Worm (Caenorhabditis elegans) whole organism, mixed stage, embryonic: Measurements from ENCODE around the gene C53A3.4.

Experiments
- M03D4.4 ChIP-seq: sonication (generic microtip); optimal IDR thresholded peaks from 2 replicates; lab custom pipeline; 2017; ENCODE audit warnings: mild to moderate bottlenecking, missing genetic modification characterization, missing compliant biosample characterization
- bed-3 ChIP-seq: fragments of 200-800 bp; sonication (Bioruptor generic); optimal IDR thresholded peaks from 3 replicates; lab custom pipeline; 2018; ENCODE audit warnings: mild to moderate bottlenecking, missing genetic modification characterization, moderate library complexity, missing compliant biosample characterization
- blmp-1 ChIP-seq: fragments of 150-350 bp; optimal IDR thresholded peaks from 2 replicates; lab custom pipeline; 2014; ENCODE audit warnings: missing biosample characterization, missing genetic modification characterization
- ceh-39 ChIP-seq: fragments of 150-350 bp; optimal IDR thresholded peaks from 2 replicates; lab custom pipeline; 2014; ENCODE audit warnings: missing biosample characterization, missing genetic modification characterization
- ceh-43 ChIP-seq: fragments of 200-800 bp; sonication (Bioruptor generic); optimal IDR thresholded peaks from 2 replicates; lab custom pipeline; 2018; ENCODE audit warnings: mild to moderate bottlenecking, missing genetic modification characterization, moderate library complexity, missing compliant biosample characterization
- ceh-83 ChIP-seq: fragments of 200-800 bp; sonication (Bioruptor generic); optimal IDR thresholded peaks from 2 replicates; lab custom pipeline; 2018; ENCODE audit warnings: mild to moderate bottlenecking, missing genetic modification characterization, missing compliant biosample characterization
- ces-1 ChIP-seq: fragments of 150-350 bp; optimal IDR thresholded peaks from 2 replicates; lab custom pipeline; 2014; ENCODE audit warnings: missing biosample characterization, missing genetic modification reagents, missing genetic modification characterization
- cnd-1 ChIP-seq: fragments of 200-800 bp; sonication (Bioruptor generic); optimal IDR thresholded peaks from 2 replicates; lab custom pipeline; 2018; ENCODE audit warnings: mild to moderate bottlenecking, missing genetic modification characterization, missing compliant biosample characterization
- drap-1 ChIP-seq: fragments of 200-800 bp; sonication (Bioruptor generic); optimal IDR thresholded peaks from 3 replicates; lab custom pipeline; 2018; ENCODE audit warnings: mild to moderate bottlenecking, missing genetic modification characterization, missing compliant biosample characterization
- elt-1 ChIP-seq: sonication (generic microtip); optimal IDR thresholded peaks from 2 replicates; lab custom pipeline; 2017; ENCODE audit warnings: missing genetic modification characterization, mild to moderate bottlenecking, missing compliant biosample characterization, antibody characterized with exemption, moderate library complexity, borderline replicate concordance; ENCODE audit not compliant: insufficient read depth
- elt-3 ChIP-seq: fragments of 150-350 bp; optimal IDR thresholded peaks from 2 replicates; lab custom pipeline; 2014; ENCODE audit warnings: missing biosample characterization, missing genetic modification characterization
- flh-1 ChIP-seq: fragments of 200-800 bp; sonication (Bioruptor generic); optimal IDR thresholded peaks from 2 replicates; lab custom pipeline; 2018; ENCODE audit warnings: mild to moderate bottlenecking, missing genetic modification characterization, moderate library complexity, missing compliant biosample characterization
- ham-2 ChIP-seq: fragments of 200-800 bp; sonication (Bioruptor generic); optimal IDR thresholded peaks from 2 replicates; lab custom pipeline; 2018; ENCODE audit warnings: mild to moderate bottlenecking, missing genetic modification characterization, missing compliant biosample characterization
- hlh-1 ChIP-seq: fragments of 150-350 bp; optimal IDR thresholded peaks from 2 replicates; lab custom pipeline; 2014; ENCODE audit warnings: missing biosample characterization, missing genetic modification reagents, missing genetic modification characterization
- lin-13 ChIP-seq: fragments of 150-350 bp; optimal IDR thresholded peaks from 2 replicates; lab custom pipeline; 2014; ENCODE audit warnings: missing biosample characterization, missing genetic modification characterization
- lin-32 ChIP-seq: fragments of 200-800 bp; sonication (Bioruptor generic); optimal IDR thresholded peaks from 2 replicates; lab custom pipeline; 2018; ENCODE audit warnings: mild to moderate bottlenecking, missing genetic modification characterization, missing compliant biosample characterization
- lsy-2 ChIP-seq: fragments of 150-350 bp; optimal IDR thresholded peaks from 2 replicates; lab custom pipeline; 2014; ENCODE audit warnings: missing biosample characterization, missing genetic modification characterization
- mab-5 ChIP-seq: fragments of 150-350 bp; optimal IDR thresholded peaks from 2 replicates; lab custom pipeline; 2014; ENCODE audit warnings: missing biosample characterization, missing genetic modification characterization
- mep-1 ChIP-seq: fragments of 150-350 bp; optimal IDR thresholded peaks from 2 replicates; lab custom pipeline; 2017; ENCODE audit warnings: missing biosample characterization, missing genetic modification reagents, missing genetic modification characterization, inconsistent platforms
- nhr-12 ChIP-seq: fragments of 150-350 bp; optimal IDR thresholded peaks from 2 replicates; lab custom pipeline; 2014; ENCODE audit warnings: missing biosample characterization, missing genetic modification characterization
- nhr-2 ChIP-seq: fragments of 150-350 bp; optimal IDR thresholded peaks from 2 replicates; lab custom pipeline; 2014; ENCODE audit warnings: missing biosample characterization, missing genetic modification characterization
- nhr-237 ChIP-seq: fragments of 150-350 bp; optimal IDR thresholded peaks from 2 replicates; lab custom pipeline; 2014; ENCODE audit warnings: missing biosample characterization, missing genetic modification characterization
- nhr-28 ChIP-seq: fragments of 150-350 bp; optimal IDR thresholded peaks from 2 replicates; lab custom pipeline; 2014; ENCODE audit warnings: missing biosample characterization, missing genetic modification characterization
- sem-2 ChIP-seq: fragments of 200-800 bp; sonication (Bioruptor generic); optimal IDR thresholded peaks from 2 replicates; lab custom pipeline; 2018; ENCODE audit warnings: mild to moderate bottlenecking, missing genetic modification characterization, missing compliant biosample characterization
- snpc-4 ChIP-seq: fragments of 150-350 bp; optimal IDR thresholded peaks from 2 replicates; lab custom pipeline; 2014; ENCODE audit warnings: missing biosample characterization, missing genetic modification characterization
- tbx-8 ChIP-seq: fragments of 200-800 bp; sonication (Bioruptor generic); optimal IDR thresholded peaks from 2 replicates; lab custom pipeline; 2018; ENCODE audit warnings: mild to moderate bottlenecking, missing genetic modification characterization, moderate library complexity, missing compliant biosample characterization
- unc-120 ChIP-seq: sonication (generic microtip); optimal IDR thresholded peaks from 2 replicates; lab custom pipeline; 2017; ENCODE audit warnings: missing genetic modification characterization, missing compliant biosample characterization; ENCODE audit not compliant: poor library complexity, severe bottlenecking
- unc-39 ChIP-seq: fragments of 150-350 bp; optimal IDR thresholded peaks from 2 replicates; lab custom pipeline; 2014; ENCODE audit warnings: missing biosample characterization, missing genetic modification characterization
- unc-62 ChIP-seq: fragments of 150-350 bp; optimal IDR thresholded peaks from 2 replicates; lab custom pipeline; 2014; ENCODE audit warnings: missing biosample characterization, missing genetic modification reagents, missing genetic modification characterization
- zip-8 ChIP-seq: fragments of 150-350 bp; optimal IDR thresholded peaks from 2 replicates; lab custom pipeline; 2014; ENCODE audit warnings: missing biosample characterization, missing genetic modification characterization
- ztf-11 ChIP-seq: fragments of 150-350 bp; optimal IDR thresholded peaks from 2 replicates; lab custom pipeline; 2014; ENCODE audit warnings: missing biosample characterization, missing genetic modification characterization

The C53A3.4 gene

DNA sequence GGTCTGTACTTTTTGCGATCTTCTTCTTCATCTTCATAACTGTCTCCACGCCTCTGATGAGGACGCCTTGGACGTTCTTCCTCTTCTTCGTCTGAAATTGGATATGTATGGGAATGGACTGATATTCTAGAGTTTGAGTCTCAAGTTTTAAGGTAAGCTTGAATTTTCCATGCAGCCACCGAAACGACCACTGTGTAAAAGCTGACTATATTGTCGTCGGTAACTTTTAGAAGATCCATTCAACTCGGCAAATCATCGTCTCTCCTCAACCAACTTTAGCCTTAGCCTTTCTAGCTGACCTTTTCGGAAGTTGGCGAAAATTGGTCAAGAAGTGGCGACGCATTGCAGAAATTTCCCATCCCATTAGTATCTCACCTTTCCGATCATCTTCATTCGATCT lies 34.3 kb downstream of the C53A3.4 start:
- no peak for TF ChIP-seq hlh-1 (tag; lab: Kevin White, UChicago)
- no peak for TF ChIP-seq mep-1 (tag; lab: Kevin White, UChicago)
- no peak for TF ChIP-seq elt-1 (tag; lab: Kevin White, UChicago)
- TF ChIP-seq bed-3 (GFP tag; lab: Kevin White, UChicago) = no peak
- TF ChIP-seq ham-2 = no peak
- TF ChIP-seq nhr-237 (tag; lab: Kevin White, UChicago) = no peak
- no peak for TF ChIP-seq sem-2 (GFP tag; lab: Kevin White, UChicago)
- TF ChIP-seq ces-1 (GFP tag; lab: Kevin White, UChicago) = no peak
- TF ChIP-seq lin-13 (tag; lab: Kevin White, UChicago) = no peak
- no peak for TF ChIP-seq cnd-1

DNA sequence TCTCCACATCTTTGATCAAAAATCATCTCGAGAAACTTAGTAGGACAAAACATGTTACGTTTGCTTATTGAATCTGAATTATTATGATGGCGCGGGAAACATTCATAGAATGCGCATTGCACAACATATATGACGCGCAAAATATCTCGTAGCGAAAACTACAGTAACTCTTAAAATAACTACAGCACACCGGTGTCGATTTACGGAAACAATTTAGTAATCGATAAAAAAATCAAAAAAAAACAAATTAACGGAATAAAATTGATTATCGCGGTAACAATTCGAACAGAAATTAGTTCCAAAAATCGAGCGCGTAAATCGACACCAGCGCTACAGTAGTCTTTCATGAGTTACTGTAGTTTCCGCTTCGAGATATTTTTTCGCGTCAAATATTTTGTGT lies 36.6 kb downstream of the C53A3.4 start:
- TF ChIP-seq M03D4.4 (tag; lab: Kevin White, UChicago) (no peak), nhr-28 (no peak), ceh-39 (tag; lab: Kevin White, UChicago) (no peak), drap-1 (no peak), sem-2 (GFP tag; lab: Kevin White, UChicago) (no peak), nhr-2 (tag; lab: Kevin White, UChicago) (no peak), unc-120 (tag; lab: Kevin White, UChicago) (no peak), lin-32 (no peak), lsy-2 (tag; lab: Kevin White, UChicago) (no peak), blmp-1 (tag; lab: Kevin White, UChicago) (no peak), nhr-12 (tag; lab: Kevin White, UChicago) (no peak), lin-13 (tag; lab: Kevin White, UChicago) (no peak), ceh-83 (GFP tag; lab: Kevin White, UChicago) (no peak)
- TF ChIP-seq, all 35 proteins: peak for 0

DNA sequence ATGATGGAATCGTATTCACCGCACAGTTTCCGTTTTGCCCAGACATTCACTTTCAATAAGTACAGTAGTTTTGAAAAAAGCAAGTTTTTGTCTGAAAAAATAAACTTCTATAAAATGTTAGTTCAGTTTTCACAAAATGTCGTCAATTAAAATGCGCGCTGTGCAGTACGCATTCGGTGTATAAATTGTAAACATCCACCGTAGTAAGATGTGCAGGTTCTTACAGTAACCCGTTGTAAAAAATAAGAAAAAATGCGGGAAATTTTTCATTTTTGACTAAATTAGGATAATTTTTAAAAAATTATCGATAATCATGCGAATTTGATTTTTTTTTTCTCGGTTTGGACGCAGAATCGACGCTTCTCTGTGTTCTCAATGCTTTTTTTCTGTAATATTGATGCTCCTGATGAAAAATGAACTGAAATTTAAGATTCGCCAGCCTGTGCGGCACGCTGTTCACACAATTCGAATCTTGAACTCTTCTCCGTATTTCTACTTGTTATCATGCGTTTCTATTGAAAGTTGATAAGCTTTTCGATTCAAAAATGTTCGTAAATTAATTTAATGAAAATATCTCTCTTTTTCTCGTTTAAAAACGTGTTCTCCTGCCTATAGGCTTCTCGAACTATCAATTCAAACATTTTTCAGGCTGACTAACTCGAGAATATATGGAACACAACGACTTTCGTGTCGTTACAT lies 41.3 kb downstream of the C53A3.4 start, which contains the start of gene rga-3:
Gene rga-3 (plus strand): TSS at position 649 of the 699 bp plus-strand sequence.
- no peak for TF ChIP-seq nhr-12 (tag; lab: Kevin White, UChicago)
- TF ChIP-seq blmp-1 (tag; lab: Kevin White, UChicago) = no peak
- TF ChIP-seq M03D4.4 (tag; lab: Kevin White, UChicago) = no peak
- no peak for TF ChIP-seq nhr-28
- no peak for TF ChIP-seq nhr-2 (tag; lab: Kevin White, UChicago)
- no peak for TF ChIP-seq snpc-4 (tag; lab: Kevin White, UChicago)
- TF ChIP-seq mep-1 (tag; lab: Kevin White, UChicago) = no peak
- no peak for TF ChIP-seq drap-1
- no peak for TF ChIP-seq flh-1 (GFP tag; lab: Kevin White, UChicago)
- TF ChIP-seq cnd-1 = no peak
- TF ChIP-seq tbx-8 (GFP tag; lab: Kevin White, UChicago) = no peak
- no peak for TF ChIP-seq elt-1 (tag; lab: Kevin White, UChicago)
- TF ChIP-seq ham-2 = no peak

DNA sequence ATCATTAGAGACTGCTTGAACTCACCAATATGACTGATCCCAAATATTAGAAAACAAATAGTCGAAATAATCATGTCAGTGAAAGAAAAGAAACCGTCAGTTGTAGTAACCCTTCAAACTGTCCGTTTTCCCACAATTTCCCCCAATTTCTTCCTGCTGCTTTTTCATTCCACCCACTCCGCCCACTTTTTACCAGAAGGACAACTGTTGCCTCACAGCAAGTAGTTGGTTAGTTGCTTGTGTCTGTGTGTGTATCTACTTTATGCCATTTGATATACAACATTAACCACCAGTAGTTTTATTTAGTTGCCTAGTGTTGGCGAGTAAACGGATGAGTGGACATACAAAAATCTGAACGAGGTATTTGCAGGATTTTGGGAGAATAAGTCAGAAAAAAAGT lies 42.2 kb downstream of the C53A3.4 start, which contains the start of gene K09H11.9:
Gene K09H11.9 (minus strand): TSS at position 101 of the 400 bp plus-strand sequence.
- no peak for TF ChIP-seq sem-2 (GFP tag; lab: Kevin White, UChicago)
- no peak for TF ChIP-seq elt-1 (tag; lab: Kevin White, UChicago)
- TF ChIP-seq ztf-11 (tag; lab: Kevin White, UChicago) = no peak
- no peak for TF ChIP-seq zip-8 (tag; lab: Kevin White, UChicago)
- no peak for TF ChIP-seq unc-62 (GFP tag; lab: Kevin White, UChicago)
- TF ChIP-seq mep-1 (tag; lab: Kevin White, UChicago) = no peak
- TF ChIP-seq flh-1 (GFP tag; lab: Kevin White, UChicago) = no peak
- TF ChIP-seq snpc-4 (tag; lab: Kevin White, UChicago) = no peak
- no peak for TF ChIP-seq nhr-12 (tag; lab: Kevin White, UChicago)
- no peak for TF ChIP-seq elt-3 (tag; lab: Kevin White, UChicago)
- TF ChIP-seq drap-1 = no peak
- TF ChIP-seq, all 35 proteins: peak for 0

- TF ChIP-seq nhr-2 (tag; lab: Kevin White, UChicago) = no peak
- TF ChIP-seq bed-3 (GFP tag; lab: Kevin White, UChicago) = no peak
- TF ChIP-seq nhr-237 (tag; lab: Kevin White, UChicago) = no peak
- no peak for TF ChIP-seq ham-2
- no peak for TF ChIP-seq elt-3 (tag; lab: Kevin White, UChicago)
- no peak for TF ChIP-seq mab-5 (tag; lab: Kevin White, UChicago)
- no peak for TF ChIP-seq zip-8 (tag; lab: Kevin White, UChicago)
- no peak for TF ChIP-seq ceh-43 (GFP tag; lab: Kevin White, UChicago)
- TF ChIP-seq unc-39 (tag; lab: Kevin White, UChicago) = no peak
- no peak for TF ChIP-seq cnd-1
- no peak for TF ChIP-seq unc-62 (GFP tag; lab: Kevin White, UChicago)
- no peak for TF ChIP-seq hlh-1 (tag; lab: Kevin White, UChicago)
- TF ChIP-seq ceh-39 (tag; lab: Kevin White, UChicago) = no peak
- no peak for TF ChIP-seq blmp-1 (tag; lab: Kevin White, UChicago)
- no peak for TF ChIP-seq sem-2 (GFP tag; lab: Kevin White, UChicago)
Measured at ce11 chrV:5713510-5713909, 45.2 kb downstream of the C53A3.4 start.
